Worm (Caenorhabditis elegans): Measurements from ENCODE around the gene pqn-80.
A peak's percentile ranks its signal among the peaks of the same experiment; 100 is the strongest.

ce11 chrIII:12598418-12599330 lies 27.7 kb upstream of the pqn-80 start:
- peak; percentile 89 for TF ChIP-seq ama-1 (optimal IDR thresholded peaks at IDR 0.05)
- peak; percentile 30; the same call in 1 of the 2 replicates for TF ChIP-seq pes-1 (GFP tag; IDR thresholded peaks at IDR 0.05)
- no peak for TF ChIP-seq hnd-1 (tag; optimal IDR thresholded peaks at IDR 0.05)
- peak; percentile 35; the same call in 1 of the 2 replicates for TF ChIP-seq flt-1 (GFP tag; IDR thresholded peaks at IDR 0.05)
- TF ChIP-seq scrt-1 (GFP tag; IDR thresholded peaks at IDR 0.05), result no peak
- peak; percentile 50 for TF ChIP-seq hmbx-1 (tag; optimal IDR thresholded peaks at IDR 0.05)
- TF ChIP-seq ceh-13 (GFP tag; optimal IDR thresholded peaks at IDR 0.05), result no peak

Data from whole organism, early embryonic.